Fruit fly (Drosophila melanogaster) S2 (cell line): Measurements from ENCODE around the gene CG13689.

ENCODE experiments used
- CG8478 ChIP-seq: fragments of >200 bp; optimal IDR thresholded peaks from 2 replicates; lab custom pipeline; 2018
- CTCF ChIP-seq, 2 experiments: fragments of >200 bp; optimal IDR thresholded peaks; 2 replicates each; lab custom pipeline; 2018

dm6 chr2L:647592-647991 lies 45.0 kb downstream of the CG13689 start:
- TF ChIP-seq CTCF (optimal IDR thresholded peaks at IDR 0.05; lab: Kevin White, UChicago) (no peak), CG8478 (lab: Kevin White, UChicago) (no peak)
